Fruit fly (Drosophila melanogaster) whole organism, embryonic: ENCODE measurements around the gene Dtg.

Experiments used
- Ada2b ChIP-seq: fragments of 200-800 bp; sonication (Bioruptor generic); IDR thresholded peaks from 2 replicates; pipeline ENCODE4 v1.3.6; 2022; ENCODE audit warnings: missing biosample characterization, missing genetic modification characterization
- CG10543 ChIP-seq: fragments of 200-800 bp; sonication (Bioruptor generic); optimal IDR thresholded peaks from 3 replicates; lab custom pipeline; 2017; ENCODE audit warnings: missing biosample characterization, mild to moderate bottlenecking, missing genetic modification characterization, moderate library complexity
- CG15514 ChIP-seq: fragments of 200-800 bp; sonication (Bioruptor generic); optimal IDR thresholded peaks from 3 replicates; lab custom pipeline; 2017; ENCODE audit warnings: missing biosample characterization, missing genetic modification characterization, mild to moderate bottlenecking, moderate library complexity, missing genetic modification reagents
- CG17186 ChIP-seq: fragments of 200-800 bp; sonication (Bioruptor generic); optimal IDR thresholded peaks from 3 replicates; lab custom pipeline; 2017; ENCODE audit warnings: missing biosample characterization, missing genetic modification reagents, missing genetic modification characterization
- CG18599 ChIP-seq: fragments of 200-800 bp; sonication (Bioruptor generic); optimal IDR thresholded peaks from 3 replicates; lab custom pipeline; 2017; ENCODE audit warnings: missing biosample characterization, missing genetic modification characterization, mild to moderate bottlenecking, moderate library complexity, missing genetic modification reagents
- CG2120 ChIP-seq: fragments of 200-800 bp; sonication (Bioruptor generic); optimal IDR thresholded peaks from 3 replicates; lab custom pipeline; 2016; ENCODE audit warnings: missing biosample characterization, missing genetic modification characterization
- CG30403 ChIP-seq: fragments of 200-800 bp; sonication (Bioruptor generic); optimal IDR thresholded peaks from 3 replicates; lab custom pipeline; 2016; ENCODE audit warnings: missing biosample characterization, missing genetic modification characterization
- CG4360 ChIP-seq: fragments of 200-800 bp; sonication (Bioruptor generic); IDR thresholded peaks from 2 replicates; pipeline ENCODE4 v1.3.6; 2022; ENCODE audit warnings: missing biosample characterization, missing genetic modification characterization
- CG6689 ChIP-seq: fragments of 200-800 bp; sonication (Bioruptor generic); IDR thresholded peaks from 2 replicates; pipeline ENCODE4 v1.3.6; 2022; ENCODE audit warnings: missing biosample characterization, missing genetic modification characterization
- CG9215 ChIP-seq: fragments of 200-800 bp; sonication (Bioruptor generic); IDR thresholded peaks from 2 replicates; pipeline ENCODE4 v1.3.6; 2022; ENCODE audit warnings: missing biosample characterization, missing genetic modification characterization
- Fer1 ChIP-seq: fragments of 200-800 bp; sonication (Bioruptor generic); optimal IDR thresholded peaks from 2 replicates; lab custom pipeline; 2017; ENCODE audit warnings: missing biosample characterization, mild to moderate bottlenecking, missing genetic modification characterization
- Fer3 ChIP-seq: fragments of 200-800 bp; sonication (Bioruptor generic); optimal IDR thresholded peaks from 2 replicates; lab custom pipeline; 2018; ENCODE audit warnings: missing biosample characterization, mild to moderate bottlenecking, missing genetic modification characterization, moderate library complexity
- Gsc ChIP-seq: fragments of 200-800 bp; sonication (Bioruptor generic); IDR thresholded peaks from 2 replicates; pipeline ENCODE4 v1.3.6; 2022; ENCODE audit warnings: missing biosample characterization, missing genetic modification characterization
- Hmr ChIP-seq: fragments of 200-800 bp; sonication (Bioruptor generic); optimal IDR thresholded peaks from 3 replicates; lab custom pipeline; 2017; ENCODE audit warnings: mild to moderate bottlenecking, missing biosample characterization, missing genetic modification reagents, missing genetic modification characterization
- Med ChIP-seq: fragments of 200-800 bp; sonication (Bioruptor generic); peaks from one replicate; lab custom pipeline; 2016; ENCODE audit warnings: missing biosample characterization, missing genetic modification characterization, mild to moderate bottlenecking, inconsistent platforms, moderate library complexity
- Meics ChIP-seq: fragments of 200-800 bp; sonication (Bioruptor generic); optimal IDR thresholded peaks from 2 replicates; lab custom pipeline; 2017; ENCODE audit warnings: missing biosample characterization, mild to moderate bottlenecking, missing genetic modification characterization
- NFAT ChIP-seq: fragments of 200-800 bp; sonication (Bioruptor generic); IDR thresholded peaks from 2 replicates; pipeline ENCODE4 v1.3.6; 2022; ENCODE audit warnings: missing biosample characterization, missing genetic modification characterization
- Nf-YB ChIP-seq: fragments of 200-800 bp; sonication (Bioruptor generic); optimal IDR thresholded peaks from 3 replicates; lab custom pipeline; 2019; ENCODE audit warnings: missing biosample characterization, mild to moderate bottlenecking, missing genetic modification characterization, moderate library complexity
- Nf-YC ChIP-seq: fragments of 200-800 bp; optimal IDR thresholded peaks from 3 replicates; lab custom pipeline; 2019; ENCODE audit warnings: missing biosample characterization, mild to moderate bottlenecking, missing genetic modification characterization, moderate library complexity
- Sry-δ ChIP-seq: fragments of 200-800 bp; sonication (Bioruptor generic); optimal IDR thresholded peaks from 2 replicates; lab custom pipeline; 2016; ENCODE audit warnings: missing biosample characterization, missing genetic modification characterization
- Ssrp ChIP-seq: fragments of 200-800 bp; sonication (Bioruptor generic); optimal IDR thresholded peaks from 2 replicates; lab custom pipeline; 2018; ENCODE audit warnings: missing biosample characterization, mild to moderate bottlenecking, missing genetic modification characterization, moderate library complexity
- Trl ChIP-seq, 3 experiments: fragments of >200 bp in 2 of 3; fragments of 200-800 bp in 1 of 3; sonication (Bioruptor generic) in 1 of 3; optimal IDR thresholded peaks; 2 replicates in 1 of 3; 3 replicates in 2 of 3; lab custom pipeline; 2016 to 2017; ENCODE audit warnings: missing biosample characterization in 1 of 3, missing genetic modification characterization in 1 of 3
- cato ChIP-seq: fragments of 200-800 bp; sonication (Bioruptor generic); optimal IDR thresholded peaks from 2 replicates; lab custom pipeline; 2016; ENCODE audit warnings: missing biosample characterization, missing genetic modification characterization, borderline replicate concordance
- chinmo ChIP-seq: fragments of 200-800 bp; sonication (Bioruptor generic); IDR thresholded peaks from 4 replicates; pipeline ENCODE4 v1.3.6; 2022; ENCODE audit warnings: missing biosample characterization, missing genetic modification characterization; ENCODE audit not compliant: partially characterized antibody
- chn ChIP-seq: fragments of 200-800 bp; sonication (Bioruptor generic); optimal IDR thresholded peaks from 2 replicates; lab custom pipeline; 2016; ENCODE audit warnings: missing biosample characterization, missing genetic modification characterization
- dati ChIP-seq: fragments of 200-800 bp; sonication (Bioruptor generic); IDR thresholded peaks from 2 replicates; pipeline ENCODE4 v1.3.6; 2022; ENCODE audit warnings: missing biosample characterization, missing genetic modification characterization
- dpn ChIP-seq, 2 experiments: fragments of 200-800 bp; sonication (Bioruptor generic); optimal IDR thresholded peaks; 3 replicates each; lab custom pipeline; 2016; ENCODE audit warnings: missing biosample characterization in 2 of 2, missing genetic modification characterization in 2 of 2
- dysf ChIP-seq: fragments of 200-800 bp; sonication (Bioruptor generic); IDR thresholded peaks from 3 replicates; pipeline ENCODE4 v1.3.6; 2022; ENCODE audit warnings: missing biosample characterization, missing genetic modification characterization
- eve ChIP-seq, 2 experiments: fragments of >200 bp; optimal IDR thresholded peaks; 2 replicates each; lab custom pipeline; 2017; ENCODE audit warnings: missing biosample characterization in 2 of 2, missing genetic modification characterization in 2 of 2
- gce ChIP-seq: fragments of 200-800 bp; sonication (Bioruptor generic); IDR thresholded peaks from 3 replicates; pipeline ENCODE4 v1.3.6; 2022; ENCODE audit warnings: missing biosample characterization, missing genetic modification characterization
- gcm ChIP-seq: fragments of 200-800 bp; sonication (Bioruptor generic); optimal IDR thresholded peaks from 2 replicates; lab custom pipeline; 2019; ENCODE audit warnings: missing biosample characterization, mild to moderate bottlenecking, missing genetic modification characterization, moderate library complexity
- luna ChIP-seq: fragments of 200-800 bp; sonication (Bioruptor generic); optimal IDR thresholded peaks from 2 replicates; lab custom pipeline; 2016; ENCODE audit warnings: missing biosample characterization, missing genetic modification characterization
- nerfin-2 ChIP-seq: fragments of 200-800 bp; sonication (Bioruptor generic); IDR thresholded peaks from 2 replicates; pipeline ENCODE4 v1.3.6; 2022; ENCODE audit warnings: missing biosample characterization, missing genetic modification characterization; ENCODE audit not compliant: partially characterized antibody
- pb ChIP-seq: fragments of 200-800 bp; sonication (Bioruptor generic); optimal IDR thresholded peaks from 3 replicates; lab custom pipeline; 2016; ENCODE audit warnings: missing biosample characterization, missing genetic modification characterization
- phol ChIP-seq: fragments of 200-800 bp; sonication (Bioruptor generic); optimal IDR thresholded peaks from 3 replicates; lab custom pipeline; 2018; ENCODE audit warnings: missing biosample characterization, mild to moderate bottlenecking, missing genetic modification characterization, moderate library complexity
- seq ChIP-seq: fragments of 200-800 bp; sonication (Bioruptor generic); IDR thresholded peaks from 2 replicates; pipeline ENCODE4 v1.3.6; 2022; ENCODE audit warnings: missing biosample characterization, missing genetic modification characterization
- so ChIP-seq: fragments of 200-800 bp; sonication (Bioruptor generic); IDR thresholded peaks from 3 replicates; pipeline ENCODE4 v1.3.6; 2022; ENCODE audit warnings: missing biosample characterization, missing genetic modification characterization
- unc-4 ChIP-seq: fragments of 200-800 bp; sonication (Bioruptor generic); IDR thresholded peaks from 2 replicates; pipeline ENCODE4 v1.3.6; 2022; ENCODE audit warnings: missing biosample characterization, missing genetic modification characterization; ENCODE audit not compliant: partially characterized antibody

Gene Dtg

DNA sequence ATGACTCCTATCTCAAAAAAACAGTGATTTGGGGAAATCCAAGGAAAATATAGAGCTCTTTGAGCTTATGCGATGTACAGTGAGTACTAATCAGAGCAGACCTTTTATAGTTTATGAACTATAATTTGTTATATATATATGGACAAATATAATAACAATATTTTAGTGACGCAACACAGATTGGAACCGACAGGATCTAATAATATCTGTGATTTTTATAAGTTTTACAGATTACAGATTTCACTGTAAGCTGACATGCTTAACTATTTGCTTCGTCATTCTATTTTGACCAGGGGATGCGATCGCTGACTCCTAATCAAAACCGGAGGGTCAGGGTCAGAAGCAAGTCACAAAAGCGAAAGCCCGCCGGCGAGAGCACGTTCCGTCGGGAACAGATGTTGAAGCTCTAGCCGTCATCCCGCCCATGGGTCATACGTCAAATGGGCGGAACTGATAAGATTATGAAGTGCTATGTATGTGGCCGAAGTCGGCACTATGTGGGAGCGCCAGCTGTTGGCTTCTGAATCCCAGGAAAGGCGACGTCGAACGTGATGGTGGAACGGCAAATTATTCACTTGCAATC, 26.3 kb downstream of the Dtg start, which contains the start of gene Gnmt (continued):
- TF ChIP-seq pb (GFP tag; lab: Kevin White, UChicago) (no peak), dysf (GFP tag; lab: Robert Waterston, UW) (peak; percentile 10; the same call in 1 of the 3 replicates), phol (tag; lab: Kevin White, UChicago) (no peak), Fer1 (GFP tag; lab: Kevin White, UChicago) (no peak), CG4360 (GFP tag; lab: Robert Waterston, UW) (no peak), CG18599 (GFP tag; lab: Kevin White, UChicago) (peak; percentile 70), CG2120 (GFP tag; lab: Kevin White, UChicago) (peak; percentile 16), unc-4 (no peak), NFAT (GFP tag; lab: Robert Waterston, UW) (no peak), CG10543 (GFP tag; lab: Kevin White, UChicago) (peak; percentile 10), Gsc (no peak), CG9215 (no peak), Hmr (peak; percentile 21), seq (GFP tag; lab: Robert Waterston, UW) (0 out of 2 replicates have a peak, but pooled peaks have one; percentile 20), so (GFP tag; lab: Robert Waterston, UW) (no peak), CG17186 (no peak), Fer3 (tag; lab: Kevin White, UChicago) (peak; percentile 40), CG30403 (GFP tag; lab: Kevin White, UChicago) (peak; percentile 11), Nf-YB (GFP tag; lab: Kevin White, UChicago) (no peak), chinmo (0 out of 4 replicates have a peak, but pooled peaks have one; percentile 19), gce (GFP tag; lab: Robert Waterston, UW) (no peak), Meics (peak; percentile 44), CG6689 (GFP tag; lab: Robert Waterston, UW) (0 out of 2 replicates have a peak, but pooled peaks have one; percentile 14), dati (GFP tag; lab: Robert Waterston, UW) (no peak), Med (peak; percentile 47)

DNA sequence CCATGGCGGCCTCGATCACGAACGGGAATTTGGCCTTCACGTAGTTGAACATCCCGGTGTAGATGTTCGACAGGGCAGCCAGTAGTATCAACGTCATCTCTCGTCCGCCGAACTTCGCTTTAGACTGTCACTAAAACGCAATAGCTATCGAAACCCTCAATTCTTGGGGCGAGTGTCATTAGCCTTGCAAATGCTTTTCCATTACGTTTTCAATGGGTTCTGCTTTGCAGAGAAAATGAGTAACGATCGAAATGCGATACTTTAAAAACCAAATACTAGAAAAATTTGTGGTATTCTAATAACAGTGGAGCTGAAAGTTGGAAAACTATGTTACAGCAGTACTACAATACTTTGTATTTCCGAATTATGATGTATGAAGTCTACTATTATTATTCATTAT, 28.3 kb downstream of the Dtg start, which contains the start of gene CG43630:
Gene CG43630, minus strand, starts transcription at position 101 of the 400 bp plus-strand sequence.
- TF ChIP-seq CG15514 (GFP tag; lab: Kevin White, UChicago) (no peak), Ada2b (GFP tag; lab: Robert Waterston, UW) (no peak), dpn (GFP tag; optimal IDR thresholded peaks at IDR 0.05; lab: Kevin White, UChicago) (no peak), Nf-YC (no peak), nerfin-2 (GFP tag; lab: Robert Waterston, UW) (no peak), cato (GFP tag; lab: Kevin White, UChicago) (no peak), luna (no peak), Ssrp (no peak), Trl (optimal IDR thresholded peaks at IDR 0.05; lab: Kevin White, UChicago) (no peak), Trl (GFP tag; optimal IDR thresholded peaks at IDR 0.05; lab: Kevin White, UChicago) (no peak), chn (GFP tag; lab: Kevin White, UChicago) (no peak), Sry-δ (no peak), gcm (GFP tag; lab: Kevin White, UChicago) (no peak), unc-4 (no peak), eve (GFP tag; optimal IDR thresholded peaks at IDR 0.05; lab: Kevin White, UChicago) (no peak)
